Worm (Caenorhabditis elegans) whole organism, midembryonic: Measurements from ENCODE around the gene B0212.3.
A peak's percentile ranks its signal among the peaks of the same experiment; 100 is the strongest.

ENCODE experiments used
- T22C8.4 ChIP-seq: fragments of 200-800 bp; sonication (Bioruptor generic); IDR thresholded peaks from 2 replicates; pipeline ENCODE4 v1.3.6; 2022; ENCODE audit warnings: missing genetic modification characterization, missing compliant biosample characterization
- cog-1 ChIP-seq: sonication (generic microtip); optimal IDR thresholded peaks from 2 replicates; lab custom pipeline; 2016; ENCODE audit warnings: missing genetic modification characterization, missing compliant biosample characterization
- flt-1 ChIP-seq: fragments of 200-800 bp; sonication (Bioruptor generic); IDR thresholded peaks from 2 replicates; pipeline ENCODE4 v1.3.6; 2022; ENCODE audit warnings: missing genetic modification characterization, missing compliant biosample characterization
- klf-2 ChIP-seq: fragments of 200-800 bp; sonication (Bioruptor generic); conservative IDR thresholded peaks from 2 replicates; pipeline ENCODE4 v1.3.6; 2022; ENCODE audit warnings: missing genetic modification reagents, missing genetic modification characterization, missing compliant biosample characterization
- med-1 ChIP-seq: sonication (generic microtip); optimal IDR thresholded peaks from 2 replicates; lab custom pipeline; 2017; ENCODE audit warnings: missing genetic modification characterization, mild to moderate bottlenecking, missing compliant biosample characterization, antibody characterized with exemption, missing genetic modification reagents; ENCODE audit not compliant: insufficient read depth
- ref-1 ChIP-seq: fragments of 200-800 bp; sonication (Bioruptor generic); conservative IDR thresholded peaks from 2 replicates; pipeline ENCODE4 v1.3.6; 2022; ENCODE audit warnings: missing genetic modification reagents, missing genetic modification characterization, missing compliant biosample characterization
- tab-1 ChIP-seq: fragments of 200-800 bp; sonication (Bioruptor generic); IDR thresholded peaks from 2 replicates; pipeline ENCODE4 v1.3.6; 2022; ENCODE audit warnings: missing genetic modification characterization, missing compliant biosample characterization
- ztf-23 ChIP-seq: fragments of 200-800 bp; sonication (Bioruptor generic); IDR thresholded peaks from 2 replicates; pipeline ENCODE4 v1.3.6; 2022; ENCODE audit warnings: missing genetic modification reagents, missing genetic modification characterization, missing compliant biosample characterization
- ztf-29 ChIP-seq: fragments of 200-800 bp; sonication (Bioruptor generic); IDR thresholded peaks from 2 replicates; pipeline ENCODE4 v1.3.6; 2022; ENCODE audit warnings: missing genetic modification reagents, missing genetic modification characterization, missing compliant biosample characterization

Gene B0212.3

ce11 chrIV:3524584-3525020 is 15.4 kb upstream of the B0212.3 start:
- peak; percentile 81 for TF ChIP-seq T22C8.4 (GFP tag; lab: Robert Waterston, UW)
- peak; percentile 47 for TF ChIP-seq med-1
- TF ChIP-seq cog-1 (tag; lab: Kevin White, UChicago): peak; percentile 69
- TF ChIP-seq ztf-23: peak; percentile 90
- peak; percentile 82 for TF ChIP-seq ref-1 (GFP tag; lab: Robert Waterston, UW)
- TF ChIP-seq klf-2 (GFP tag; lab: Robert Waterston, UW): peak; percentile 75
- TF ChIP-seq flt-1 (GFP tag; lab: Robert Waterston, UW): peak; percentile 95
- TF ChIP-seq tab-1: peak; percentile 92
- peak; percentile 74 for TF ChIP-seq ztf-29

- TF ChIP-seq ztf-29 (no peak), klf-2 (GFP tag; lab: Robert Waterston, UW) (no peak), ztf-23 (no peak), ref-1 (GFP tag; lab: Robert Waterston, UW) (no peak), tab-1 (no peak), flt-1 (GFP tag; lab: Robert Waterston, UW) (no peak), med-1 (no peak), T22C8.4 (GFP tag; lab: Robert Waterston, UW) (no peak), cog-1 (tag; lab: Kevin White, UChicago) (no peak)
These were observed 13.7 kb upstream of the B0212.3 start for ce11 chrIV:3526144-3526797.

- TF ChIP-seq ztf-29 (no peak), med-1 (no peak), T22C8.4 (GFP tag; lab: Robert Waterston, UW) (no peak), cog-1 (tag; lab: Kevin White, UChicago) (no peak), klf-2 (GFP tag; lab: Robert Waterston, UW) (no peak), ref-1 (GFP tag; lab: Robert Waterston, UW) (no peak), ztf-23 (no peak), flt-1 (GFP tag; lab: Robert Waterston, UW) (no peak), tab-1 (no peak)
These were observed 13.1 kb upstream of the B0212.3 start, which contains the start of gene M57.2 for ce11 chrIV:3526831-3527404. Gene M57.2 (plus strand): TSS chrIV:3527354.

- TF ChIP-seq flt-1 (GFP tag; lab: Robert Waterston, UW) (no peak), tab-1 (no peak), ref-1 (GFP tag; lab: Robert Waterston, UW) (no peak), cog-1 (tag; lab: Kevin White, UChicago) (no peak), T22C8.4 (GFP tag; lab: Robert Waterston, UW) (peak; percentile 44; the same call in 1 of the 2 replicates)
These were observed 12.1 kb upstream of the B0212.3 start for ce11 chrIV:3527878-3528277.

ce11 chrIV:3531535-3531934 is 8.4 kb upstream of the B0212.3 start:
- TF ChIP-seq med-1: no peak
- no peak for TF ChIP-seq flt-1 (GFP tag; lab: Robert Waterston, UW)
- TF ChIP-seq ref-1 (GFP tag; lab: Robert Waterston, UW): no peak
- TF ChIP-seq cog-1 (tag; lab: Kevin White, UChicago): no peak
- no peak for TF ChIP-seq ztf-29
- TF ChIP-seq ztf-23: no peak
- TF ChIP-seq tab-1: no peak
- TF ChIP-seq T22C8.4 (GFP tag; lab: Robert Waterston, UW): peak; percentile 66; the same call in 1 of the 2 replicates
- TF ChIP-seq klf-2 (GFP tag; lab: Robert Waterston, UW): no peak

- TF ChIP-seq cog-1 (tag; lab: Kevin White, UChicago) (no peak), ref-1 (GFP tag; lab: Robert Waterston, UW) (no peak), med-1 (no peak), tab-1 (no peak)
These were observed 7.8 kb upstream of the B0212.3 start, which contains the start of gene M57.1 for ce11 chrIV:3532167-3532566. Gene M57.1 (plus strand): TSS chrIV:3532467.

- TF ChIP-seq med-1: no peak
- TF ChIP-seq ztf-29: no peak
- TF ChIP-seq cog-1 (tag; lab: Kevin White, UChicago): no peak
- no peak for TF ChIP-seq flt-1 (GFP tag; lab: Robert Waterston, UW)
- no peak for TF ChIP-seq tab-1
- no peak for TF ChIP-seq ztf-23
- no peak for TF ChIP-seq ref-1 (GFP tag; lab: Robert Waterston, UW)
- TF ChIP-seq klf-2 (GFP tag; lab: Robert Waterston, UW): no peak
- no peak for TF ChIP-seq T22C8.4 (GFP tag; lab: Robert Waterston, UW)
These were observed 7.0 kb upstream of the B0212.3 start for ce11 chrIV:3532989-3533388.

- TF ChIP-seq ztf-23 (no peak), tab-1 (no peak), T22C8.4 (GFP tag; lab: Robert Waterston, UW) (no peak), cog-1 (tag; lab: Kevin White, UChicago) (no peak), flt-1 (GFP tag; lab: Robert Waterston, UW) (no peak), ref-1 (GFP tag; lab: Robert Waterston, UW) (no peak), ztf-29 (no peak), med-1 (no peak), klf-2 (GFP tag; lab: Robert Waterston, UW) (no peak)
These were observed 719 bp upstream of the B0212.3 start for ce11 chrIV:3539253-3539652.

ce11 chrIV:3545060-3545459 is 5.1 kb downstream of the B0212.3 start:
- TF ChIP-seq cog-1 (tag; lab: Kevin White, UChicago) (no peak), T22C8.4 (GFP tag; lab: Robert Waterston, UW) (0 out of 2 replicates have a peak, but pooled peaks have one; percentile 58)

ce11 chrIV:3547500-3547899 is 7.5 kb downstream of the B0212.3 start, which contains the start of gene nstp-6:
Gene nstp-6 (minus strand): TSS chrIV:3547600.
- TF ChIP-seq cog-1 (tag; lab: Kevin White, UChicago) (no peak), T22C8.4 (GFP tag; lab: Robert Waterston, UW) (no peak), med-1 (no peak)
